Fruit fly (Drosophila melanogaster): Measurements from ENCODE around the gene Cp7Fb.

Gene Cp7Fb

DNA sequence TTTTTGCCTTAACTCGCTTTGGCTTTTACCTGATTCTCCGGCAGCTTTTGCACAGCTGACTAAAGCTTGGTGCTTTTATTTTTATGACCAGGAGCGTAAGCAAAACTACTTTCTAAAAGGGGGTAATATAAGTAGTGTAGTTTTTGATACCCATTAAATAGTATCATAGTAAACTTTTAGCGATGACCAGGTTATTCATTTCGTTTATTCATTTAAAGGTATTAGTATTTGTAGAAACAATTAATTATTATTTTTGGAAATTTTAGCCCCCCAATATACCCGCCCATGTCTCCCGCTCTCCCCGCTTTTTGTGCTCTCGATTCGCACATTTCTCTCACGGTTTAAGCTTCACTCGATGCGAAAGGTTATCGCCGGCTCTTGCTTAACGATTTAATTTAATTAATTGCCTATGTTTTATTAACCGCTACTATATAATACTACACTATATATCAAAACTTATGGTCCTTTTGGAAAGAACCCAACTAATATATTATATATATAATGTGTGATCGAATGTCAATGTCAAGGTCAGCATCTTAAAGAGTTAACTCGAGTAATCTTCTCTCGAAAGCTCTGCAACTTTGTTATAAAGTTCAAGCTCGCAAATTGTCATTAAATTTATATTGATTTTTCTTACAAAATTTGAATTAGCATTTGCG is 9.1 kb upstream of the Cp7Fb start, which contains the start of gene Sptr (continued):
- peak; percentile 95 for TF ChIP-seq CG32532 (GFP tag; IDR thresholded peaks at IDR 0.05)
- TF ChIP-seq CG1792 (GFP tag; optimal IDR thresholded peaks at IDR 0.05): peak; percentile 58
- TF ChIP-seq org-1 (GFP tag; optimal IDR thresholded peaks at IDR 0.05): peak; percentile 82
- peak; percentile 75 for TF ChIP-seq CG18262 (tag; optimal IDR thresholded peaks at IDR 0.05)
- TF ChIP-seq CkIIα-i1 (GFP tag; IDR thresholded peaks at IDR 0.05): no peak
- no peak for TF ChIP-seq br (optimal IDR thresholded peaks at IDR 0.05)
- peak; percentile 88 for TF ChIP-seq CG17328 (GFP tag; IDR thresholded peaks at IDR 0.05)
- peak; percentile 64 for TF ChIP-seq fu2 (GFP tag; optimal IDR thresholded peaks at IDR 0.05)
- peak; percentile 77; the same call in 2 of the 3 replicates for TF ChIP-seq ase (GFP tag; IDR thresholded peaks at IDR 0.05)
- TF ChIP-seq onecut (GFP tag; IDR thresholded peaks at IDR 0.05): peak; percentile 63
- TF ChIP-seq trem (tag; optimal IDR thresholded peaks at IDR 0.05): peak; percentile 42
- TF ChIP-seq fru (optimal IDR thresholded peaks at IDR 0.05): no peak
- peak; percentile 69 for TF ChIP-seq CG4820 (GFP tag; optimal IDR thresholded peaks at IDR 0.05)
- TF ChIP-seq Mes4 (GFP tag; optimal IDR thresholded peaks at IDR 0.05): peak; percentile 14
- peak; percentile 86 for TF ChIP-seq CG11247 (GFP tag; IDR thresholded peaks at IDR 0.05)
- peak; percentile 95 for TF ChIP-seq dysf (GFP tag; IDR thresholded peaks at IDR 0.05)
- peak; percentile 46 for TF ChIP-seq CG11398 (GFP tag; optimal IDR thresholded peaks at IDR 0.05)
- peak; percentile 90 for TF ChIP-seq corto (GFP tag; optimal IDR thresholded peaks at IDR 0.05)
- TF ChIP-seq CG14710 (tag; optimal IDR thresholded peaks at IDR 0.05): peak; percentile 38
- TF ChIP-seq CG30403 (GFP tag; optimal IDR thresholded peaks at IDR 0.05): peak; percentile 90
- TF ChIP-seq dati (GFP tag; IDR thresholded peaks at IDR 0.05): 0 out of 2 replicates have a peak, but pooled peaks have one; percentile 6
- TF ChIP-seq Ets97D (GFP tag; optimal IDR thresholded peaks at IDR 0.05): peak; percentile 21
- TF ChIP-seq NfI (GFP tag; optimal IDR thresholded peaks at IDR 0.05): peak; percentile 84
- TF ChIP-seq seq (GFP tag; IDR thresholded peaks at IDR 0.05): peak; percentile 93
- TF ChIP-seq CG34224 (GFP tag; IDR thresholded peaks at IDR 0.05; ENCODE audit: partially characterized antibody): no peak
- TF ChIP-seq TFAM (GFP tag; optimal IDR thresholded peaks at IDR 0.05): no peak
- TF ChIP-seq CG6175 (GFP tag; IDR thresholded peaks at IDR 0.05): peak; percentile 78; the same call in 2 of the 3 replicates
- TF ChIP-seq CG4328 (GFP tag; optimal IDR thresholded peaks at IDR 0.05): peak; percentile 82
- no peak for TF ChIP-seq CG7745 (tag; optimal IDR thresholded peaks at IDR 0.05)
- peak; percentile 29; the same call in 1 of the 2 replicates for TF ChIP-seq sim (GFP tag; IDR thresholded peaks at IDR 0.05)
- TF ChIP-seq unpg (GFP tag; optimal IDR thresholded peaks at IDR 0.05): peak; percentile 92
- peak; percentile 25 for TF ChIP-seq pb (GFP tag; optimal IDR thresholded peaks at IDR 0.05)
- peak; percentile 75 for TF ChIP-seq CG2889 (GFP tag; IDR thresholded peaks at IDR 0.05)
- TF ChIP-seq nom (GFP tag; optimal IDR thresholded peaks at IDR 0.05): peak; percentile 88
- peak; percentile 90 for TF ChIP-seq CG12299 (tag; optimal IDR thresholded peaks at IDR 0.05)
- peak; percentile 22 for TF ChIP-seq CG31388 (GFP tag; optimal IDR thresholded peaks at IDR 0.05)
- peak; percentile 80 for TF ChIP-seq ap (GFP tag; IDR thresholded peaks at IDR 0.05)
- TF ChIP-seq NFAT (GFP tag; IDR thresholded peaks at IDR 0.05): peak; percentile 90
- no peak for TF ChIP-seq h (optimal IDR thresholded peaks at IDR 0.05)
- TF ChIP-seq nerfin-1 (tag; optimal IDR thresholded peaks at IDR 0.05): peak; percentile 67
- TF ChIP-seq chif (GFP tag; optimal IDR thresholded peaks at IDR 0.05): peak; percentile 57 to 58
- peak; percentile 83 for TF ChIP-seq CG17568 (GFP tag; optimal IDR thresholded peaks at IDR 0.05)
- peak; percentile 62 for TF ChIP-seq CG33213 (GFP tag; optimal IDR thresholded peaks at IDR 0.05)
- no peak for TF ChIP-seq CG14965 (GFP tag; optimal IDR thresholded peaks at IDR 0.05; ENCODE audit: borderline replicate concordance)
- TF ChIP-seq Atf6 (GFP tag; IDR thresholded peaks at IDR 0.05): peak; percentile 95
- TF ChIP-seq dimm (GFP tag; IDR thresholded peaks at IDR 0.05): peak; percentile 65
- peak; percentile 94 for TF ChIP-seq Meics (GFP tag; optimal IDR thresholded peaks at IDR 0.05)
- TF ChIP-seq shn (GFP tag; optimal IDR thresholded peaks at IDR 0.05): peak; percentile 23
- peak; percentile 73 for TF ChIP-seq toy (GFP tag; IDR thresholded peaks at IDR 0.05)
- no peak for TF ChIP-seq HLHmδ (GFP tag; optimal IDR thresholded peaks at IDR 0.05)
- peak; percentile 86 for TF ChIP-seq fd3F (GFP tag; optimal IDR thresholded peaks at IDR 0.05)

All from whole organism, embryonic.